Worm (Caenorhabditis elegans) whole organism, L1 larva: ENCODE results near the gene F21D9.2.

ENCODE experiments used
- aha-1 ChIP-seq: fragments of 150-350 bp; optimal IDR thresholded peaks from 2 replicates; lab custom pipeline; 2014; ENCODE audit warnings: missing biosample characterization, missing genetic modification characterization
- tbx-2 ChIP-seq: sonication (generic microtip); optimal IDR thresholded peaks from 2 replicates; lab custom pipeline; 2016; ENCODE audit warnings: missing genetic modification characterization, missing compliant biosample characterization
- ztf-11 ChIP-seq, 2 experiments: sonication (generic microtip); optimal IDR thresholded peaks; 2 replicates each; lab custom pipeline; 2016 to 2017; ENCODE audit warnings: missing genetic modification characterization in 2 of 2, missing biosample characterization in 1 of 2, missing compliant biosample characterization in 1 of 2

- TF ChIP-seq tbx-2 (no peak), aha-1 (no peak), ztf-11 (tag; optimal IDR thresholded peaks at IDR 0.05; lab: Kevin White, UChicago) (no peak)
Measured at ce11 chrV:19296723-19297122, 34.5 kb upstream of the F21D9.2 start, which contains the start of gene F55C9.6.
